Worm (Caenorhabditis elegans): ENCODE data around the gene M01H9.10.

- TF ChIP-seq C34B4.2 (tag; optimal IDR thresholded peaks at IDR 0.05) (no peak), nhr-28 (tag; optimal IDR thresholded peaks at IDR 0.05) (no peak), fkh-10 (GFP tag; optimal IDR thresholded peaks at IDR 0.05) (no peak), zag-1 (tag; optimal IDR thresholded peaks at IDR 0.05) (no peak), ztf-4 (tag; optimal IDR thresholded peaks at IDR 0.05) (no peak), ces-1 (GFP tag; optimal IDR thresholded peaks at IDR 0.05) (no peak), fos-1 (tag; optimal IDR thresholded peaks at IDR 0.05) (no peak), mab-9 (GFP tag; IDR thresholded peaks at IDR 0.05) (no peak), ama-1 (optimal IDR thresholded peaks at IDR 0.05) (no peak), lin-39 (tag; optimal IDR thresholded peaks at IDR 0.05) (no peak), lin-13 (GFP tag; optimal IDR thresholded peaks at IDR 0.05) (no peak), unc-62 (GFP tag; optimal IDR thresholded peaks at IDR 0.05) (no peak)
These were observed 46.1 kb upstream of the M01H9.10 start for ce11 chrIV:4526028-4526427.
